Fruit fly (Drosophila melanogaster): Measurements from ENCODE around the gene mRpL19.

Gene mRpL19

dm6 chr3R:8707166-8707565 lies 33.3 kb downstream of the mRpL19 start:
- TF ChIP-seq Ets96B (tag; optimal IDR thresholded peaks at IDR 0.05) (peak; percentile 9), CG6163 (GFP tag; IDR thresholded peaks at IDR 0.05) (peak; percentile 84), Sox102F (GFP tag; optimal IDR thresholded peaks at IDR 0.05) (no peak), Ets21C (GFP tag; optimal IDR thresholded peaks at IDR 0.05) (no peak), achi (GFP tag; optimal IDR thresholded peaks at IDR 0.05) (peak; percentile 9)

dm6 chr3R:8711890-8712449 lies 38.1 kb downstream of the mRpL19 start:
- peak; percentile 7 for TF ChIP-seq CG6276 (GFP tag; optimal IDR thresholded peaks at IDR 0.05)
- no peak for TF ChIP-seq Ets21C (GFP tag; optimal IDR thresholded peaks at IDR 0.05)
- TF ChIP-seq CG16779 (tag; optimal IDR thresholded peaks at IDR 0.05): peak; percentile 15
- TF ChIP-seq fd85E (GFP tag; optimal IDR thresholded peaks at IDR 0.05): no peak
- TF ChIP-seq CG1621 (tag; optimal IDR thresholded peaks at IDR 0.05): no peak
- TF ChIP-seq Blimp-1 (GFP tag; optimal IDR thresholded peaks at IDR 0.05): no peak
- no peak for TF ChIP-seq CG31627 (GFP tag; optimal IDR thresholded peaks at IDR 0.05)
- TF ChIP-seq CG11294 (GFP tag; IDR thresholded peaks at IDR 0.05): no peak
- TF ChIP-seq OdsH (GFP tag; optimal IDR thresholded peaks at IDR 0.05): no peak
- no peak for TF ChIP-seq esn (GFP tag; optimal IDR thresholded peaks at IDR 0.05)
- peak; percentile 8 for TF ChIP-seq net (GFP tag; optimal IDR thresholded peaks at IDR 0.05)
- TF ChIP-seq Eip78C (GFP tag): peak; percentile 42
- TF ChIP-seq Eip93F (GFP tag; optimal IDR thresholded peaks at IDR 0.05): peak; percentile 2
- peak; percentile 42 for TF ChIP-seq vri (GFP tag; optimal IDR thresholded peaks at IDR 0.05)
- TF ChIP-seq Lpt (GFP tag; optimal IDR thresholded peaks at IDR 0.05): no peak
- peak; percentile 19; the same call in 1 of the 2 replicates for TF ChIP-seq CG15336 (GFP tag; IDR thresholded peaks at IDR 0.05)
- no peak for TF ChIP-seq Ets96B (tag; optimal IDR thresholded peaks at IDR 0.05)
- TF ChIP-seq topi (GFP tag; optimal IDR thresholded peaks at IDR 0.05): no peak
- no peak for TF ChIP-seq spab (GFP tag; optimal IDR thresholded peaks at IDR 0.05)
- TF ChIP-seq Met (GFP tag; optimal IDR thresholded peaks at IDR 0.05): peak; percentile 21
- TF ChIP-seq CG3919 (GFP tag; optimal IDR thresholded peaks at IDR 0.05): peak; percentile 6
- no peak for TF ChIP-seq CG11762 (GFP tag; optimal IDR thresholded peaks at IDR 0.05; ENCODE audit: insufficient read depth)
- no peak for TF ChIP-seq CG9139 (GFP tag; optimal IDR thresholded peaks at IDR 0.05)
- TF ChIP-seq Sox15 (GFP tag; optimal IDR thresholded peaks at IDR 0.05): no peak
- no peak for TF ChIP-seq Hr39 (GFP tag; optimal IDR thresholded peaks at IDR 0.05)
- TF ChIP-seq Eip75B (GFP tag; optimal IDR thresholded peaks at IDR 0.05): peak; percentile 34
- peak; percentile 76 for TF ChIP-seq CG6163 (GFP tag; IDR thresholded peaks at IDR 0.05)
- peak; percentile 92 for TF ChIP-seq svp (GFP tag)
- no peak for TF ChIP-seq fkh (GFP tag; optimal IDR thresholded peaks at IDR 0.05)
- no peak for TF ChIP-seq eg (GFP tag; IDR thresholded peaks at IDR 0.05)
- peak; percentile 24; the same call in 2 of the 3 replicates for TF ChIP-seq CG8119 (GFP tag; IDR thresholded peaks at IDR 0.05)
- no peak for TF ChIP-seq CG11902 (GFP tag; optimal IDR thresholded peaks at IDR 0.05)
- no peak for TF ChIP-seq Sox102F (GFP tag; optimal IDR thresholded peaks at IDR 0.05)

dm6 chr3R:8712722-8713131 lies 38.8 kb downstream of the mRpL19 start, which contains the start of gene CG8112:
CG8112 (plus strand) TSS chr3R:8712933.
- peak; percentile 28 for TF ChIP-seq CG3032 (tag; optimal IDR thresholded peaks at IDR 0.05)
- no peak for TF ChIP-seq CG31627 (GFP tag; optimal IDR thresholded peaks at IDR 0.05)
- peak; percentile 3 for TF ChIP-seq spab (GFP tag; optimal IDR thresholded peaks at IDR 0.05)
- peak; percentile 27 for TF ChIP-seq acj6 (GFP tag; optimal IDR thresholded peaks at IDR 0.05)
- TF ChIP-seq CG8319 (GFP tag; optimal IDR thresholded peaks at IDR 0.05): no peak
- no peak for TF ChIP-seq pdm3 (GFP tag; optimal IDR thresholded peaks at IDR 0.05)
- peak; percentile 19 for TF ChIP-seq CG10631 (GFP tag; optimal IDR thresholded peaks at IDR 0.05)
- peak; percentile 1 for TF ChIP-seq CG6276 (GFP tag; optimal IDR thresholded peaks at IDR 0.05)
- TF ChIP-seq topi (GFP tag; optimal IDR thresholded peaks at IDR 0.05): peak; percentile 2
- TF ChIP-seq Met (GFP tag; optimal IDR thresholded peaks at IDR 0.05): no peak
- TF ChIP-seq esn (GFP tag; optimal IDR thresholded peaks at IDR 0.05): peak; percentile 52
- no peak for TF ChIP-seq CG11762 (GFP tag; optimal IDR thresholded peaks at IDR 0.05; ENCODE audit: insufficient read depth)
- peak; percentile 21 for TF ChIP-seq dsx (GFP tag; optimal IDR thresholded peaks at IDR 0.05; ENCODE audit: poor library complexity, severe bottlenecking)
- peak in 1 of 2 experiments; percentile 16 for TF ChIP-seq ss (GFP tag; optimal IDR thresholded peaks at IDR 0.05)
- peak; percentile 23 for TF ChIP-seq Blimp-1 (GFP tag; optimal IDR thresholded peaks at IDR 0.05)
- peak; percentile 47 for TF ChIP-seq CG34406 (GFP tag; optimal IDR thresholded peaks at IDR 0.05)
- peak; percentile 34 for TF ChIP-seq CG3919 (GFP tag; optimal IDR thresholded peaks at IDR 0.05)
- TF ChIP-seq cyc (GFP tag; optimal IDR thresholded peaks at IDR 0.05): no peak
- TF ChIP-seq OdsH (GFP tag; optimal IDR thresholded peaks at IDR 0.05): peak; percentile 14
- TF ChIP-seq CG32006 (GFP tag; optimal IDR thresholded peaks at IDR 0.05): peak; percentile 74
- peak; percentile 59 for TF ChIP-seq CG8632 (GFP tag; optimal IDR thresholded peaks at IDR 0.05)
- no peak for TF ChIP-seq CG6808 (GFP tag; optimal IDR thresholded peaks at IDR 0.05)
- peak; percentile 78 for TF ChIP-seq svp (GFP tag)
- peak; percentile 41; the same call in 2 of the 3 replicates for TF ChIP-seq eg (GFP tag; IDR thresholded peaks at IDR 0.05)
- TF ChIP-seq CG11294 (GFP tag; IDR thresholded peaks at IDR 0.05): no peak
- TF ChIP-seq vri (GFP tag; optimal IDR thresholded peaks at IDR 0.05): no peak
- TF ChIP-seq achi (GFP tag; optimal IDR thresholded peaks at IDR 0.05): peak; percentile 46
- TF ChIP-seq Eip93F (GFP tag; optimal IDR thresholded peaks at IDR 0.05): no peak

Data from whole organism, prepupa.